Fruit fly (Drosophila melanogaster) whole organism, embryonic: Measurements from ENCODE around the gene Sps2.
A peak's percentile ranks its signal among the peaks of the same experiment; 100 is the strongest.

Source experiments
- CG1024 ChIP-seq: fragments of 200-800 bp; sonication (Bioruptor generic); IDR thresholded peaks from 2 replicates; pipeline ENCODE4 v1.3.6; 2022; ENCODE audit warnings: missing biosample characterization, missing genetic modification characterization
- CG11093 ChIP-seq: fragments of 200-800 bp; sonication (Bioruptor generic); IDR thresholded peaks from 3 replicates; pipeline ENCODE4 v1.3.6; 2022; ENCODE audit warnings: missing biosample characterization, missing genetic modification characterization
- CG13123 ChIP-seq: fragments of 200-800 bp; sonication (Bioruptor generic); optimal IDR thresholded peaks from 2 replicates; lab custom pipeline; 2016; ENCODE audit warnings: missing biosample characterization, missing genetic modification characterization
- CG7745 ChIP-seq: fragments of 200-800 bp; sonication (Bioruptor generic); optimal IDR thresholded peaks from 2 replicates; lab custom pipeline; 2018; ENCODE audit warnings: missing biosample characterization, mild to moderate bottlenecking, missing genetic modification characterization, moderate library complexity
- Nf-YB ChIP-seq: fragments of 200-800 bp; sonication (Bioruptor generic); optimal IDR thresholded peaks from 3 replicates; lab custom pipeline; 2019; ENCODE audit warnings: missing biosample characterization, mild to moderate bottlenecking, missing genetic modification characterization, moderate library complexity
- oc ChIP-seq: fragments of 200-800 bp; sonication (Bioruptor generic); optimal IDR thresholded peaks from 2 replicates; lab custom pipeline; 2018; ENCODE audit warnings: missing biosample characterization, mild to moderate bottlenecking, missing genetic modification characterization, moderate library complexity
- row ChIP-seq: fragments of 200-800 bp; sonication (Bioruptor generic); IDR thresholded peaks from 3 replicates; pipeline ENCODE4 v1.3.6; 2022; ENCODE audit warnings: missing biosample characterization, missing genetic modification characterization
- schlank ChIP-seq: fragments of 200-800 bp; sonication (Bioruptor generic); optimal IDR thresholded peaks from 2 replicates; lab custom pipeline; 2018; ENCODE audit warnings: missing biosample characterization, mild to moderate bottlenecking, missing genetic modification characterization
- slbo ChIP-seq: fragments of 200-800 bp; sonication (Bioruptor generic); IDR thresholded peaks from 2 replicates; pipeline ENCODE4 v1.3.6; 2022; ENCODE audit warnings: missing biosample characterization, missing genetic modification characterization
- tgo ChIP-seq: fragments of 200-800 bp; sonication (Bioruptor generic); IDR thresholded peaks from 3 replicates; pipeline ENCODE4 v1.3.6; 2022; ENCODE audit warnings: missing biosample characterization, missing genetic modification characterization

dm6 chr2L:10333091-10333991 is 9.1 kb upstream of the Sps2 start, which contains the start of gene GATAd:
- TF ChIP-seq CG13123 (GFP tag; lab: Kevin White, UChicago) (no peak), Nf-YB (no peak), oc (tag; lab: Kevin White, UChicago) (no peak), CG7745 (tag; lab: Kevin White, UChicago) (no peak), row (GFP tag; lab: Robert Waterston, UW) (peak; percentile 63; the same call in 2 of the 3 replicates), CG11093 (GFP tag; lab: Robert Waterston, UW) (no peak), tgo (no peak), schlank (tag; lab: Kevin White, UChicago) (no peak), slbo (no peak), CG1024 (GFP tag; lab: Robert Waterston, UW) (peak; percentile 33; the same call in 1 of the 2 replicates)
